Worm (Caenorhabditis elegans): ENCODE measurements around the gene C14C6.5.
A peak's percentile ranks its signal among the peaks of the same experiment; 100 is the strongest.

The C14C6.5 gene

ce11 chrV:553067-553466, 16.6 kb downstream of the C14C6.5 start, which contains the start of gene C14C6.8:
Gene C14C6.8, minus strand, starts transcription at chrV:553167.
- TF ChIP-seq unc-62 (GFP tag; optimal IDR thresholded peaks at IDR 0.05) (no peak), fkh-4 (tag; optimal IDR thresholded peaks at IDR 0.05; ENCODE audit: borderline replicate concordance) (no peak), vab-15 (tag; optimal IDR thresholded peaks at IDR 0.05) (no peak), nhr-77 (tag; optimal IDR thresholded peaks at IDR 0.05) (no peak), lsy-2 (tag; optimal IDR thresholded peaks at IDR 0.05) (no peak)

ce11 chrV:556055-556454, 19.6 kb downstream of the C14C6.5 start, which contains the start of gene srx-8:
Gene srx-8, minus strand, starts transcription at chrV:556155.
- TF ChIP-seq aly-2 (tag; optimal IDR thresholded peaks at IDR 0.05) (no peak), ztf-11 (tag; optimal IDR thresholded peaks at IDR 0.05) (no peak), efl-1 (optimal IDR thresholded peaks at IDR 0.05) (no peak), efl-1 (GFP tag; optimal IDR thresholded peaks at IDR 0.05 in 1 of 2) (peak in 1 of 2 experiments; percentile 56), egl-13 (tag; optimal IDR thresholded peaks at IDR 0.05) (no peak), ceh-82 (tag; optimal IDR thresholded peaks at IDR 0.05) (no peak), nhr-28 (tag; optimal IDR thresholded peaks at IDR 0.05) (no peak), irx-1 (tag; optimal IDR thresholded peaks at IDR 0.05) (no peak), unc-62 (GFP tag; optimal IDR thresholded peaks at IDR 0.05) (no peak)

ce11 chrV:559940-560339, 23.5 kb downstream of the C14C6.5 start, which contains the start of gene srx-7:
Gene srx-7, plus strand, starts transcription at chrV:560195.
- TF ChIP-seq C34B4.2 (tag; optimal IDR thresholded peaks at IDR 0.05) (no peak), lin-35 (GFP tag; optimal IDR thresholded peaks at IDR 0.05) (no peak), ztf-11 (tag; optimal IDR thresholded peaks at IDR 0.05) (no peak), Y116A8C.19 (tag; optimal IDR thresholded peaks at IDR 0.05; ENCODE audit: borderline replicate concordance) (no peak), nhr-76 (tag; optimal IDR thresholded peaks at IDR 0.05) (no peak), tbx-2 (tag; optimal IDR thresholded peaks at IDR 0.05) (no peak), fkh-8 (tag; optimal IDR thresholded peaks at IDR 0.05) (no peak), zip-4 (GFP tag; optimal IDR thresholded peaks at IDR 0.05) (no peak), dpl-1 (GFP tag; optimal IDR thresholded peaks at IDR 0.05) (no peak), nhr-47 (tag; optimal IDR thresholded peaks at IDR 0.05) (no peak), lin-13 (GFP tag; optimal IDR thresholded peaks at IDR 0.05) (no peak), ces-1 (GFP tag; optimal IDR thresholded peaks at IDR 0.05) (no peak), tlp-1 (tag; optimal IDR thresholded peaks at IDR 0.05) (no peak), unc-130 (tag; optimal IDR thresholded peaks at IDR 0.05) (no peak)

ce11 chrV:562834-563233, 26.4 kb downstream of the C14C6.5 start, which contains the start of gene C14C6.2:
Gene C14C6.2, plus strand, starts transcription at chrV:563134.
- TF ChIP-seq efl-1 (optimal IDR thresholded peaks at IDR 0.05), result no peak
- no peak for TF ChIP-seq efl-1 (GFP tag; optimal IDR thresholded peaks at IDR 0.05 in 1 of 2)

- TF ChIP-seq fos-1 (tag; optimal IDR thresholded peaks at IDR 0.05) (no peak), lin-13 (GFP tag; optimal IDR thresholded peaks at IDR 0.05) (no peak), lir-3 (tag; optimal IDR thresholded peaks at IDR 0.05; ENCODE audit: poor library complexity) (no peak), elt-2 (tag; optimal IDR thresholded peaks at IDR 0.05) (no peak), snpc-4 (tag; optimal IDR thresholded peaks at IDR 0.05) (no peak), lin-14 (GFP tag; optimal IDR thresholded peaks at IDR 0.05) (no peak), C34B4.2 (tag; optimal IDR thresholded peaks at IDR 0.05) (no peak), tbx-2 (tag; optimal IDR thresholded peaks at IDR 0.05) (no peak), nhr-19 (GFP tag; conservative IDR thresholded peaks at IDR 0.05) (no peak), hlh-4 (tag; optimal IDR thresholded peaks at IDR 0.05) (no peak), ztf-4 (tag; optimal IDR thresholded peaks at IDR 0.05) (no peak)
Measured at ce11 chrV:565984-566383, 29.6 kb downstream of the C14C6.5 start, which contains the start of gene sri-73. Gene sri-73, minus strand, starts transcription at chrV:566084.
